Fruit fly (Drosophila melanogaster) whole organism, adult: ENCODE results near the gene CG12010.

Source experiments
- CG12768 ChIP-seq: fragments of 200-800 bp; sonication (Bioruptor generic); optimal IDR thresholded peaks from 2 replicates; lab custom pipeline; 2017; ENCODE audit warnings: missing biosample characterization, missing genetic modification characterization, mild to moderate bottlenecking, moderate library complexity, missing genetic modification reagents
- CG1620 ChIP-seq: fragments of 200-800 bp; sonication (Bioruptor generic); optimal IDR thresholded peaks from 2 replicates; lab custom pipeline; 2016; ENCODE audit warnings: missing biosample characterization, missing genetic modification characterization
- CG33017 ChIP-seq: fragments of 200-800 bp; sonication (Bioruptor generic); optimal IDR thresholded peaks from 2 replicates; lab custom pipeline; 2018; ENCODE audit warnings: missing biosample characterization, mild to moderate bottlenecking, missing genetic modification characterization, moderate library complexity
- Clk ChIP-seq: fragments of 200-800 bp; sonication (Bioruptor generic); optimal IDR thresholded peaks from 2 replicates; lab custom pipeline; 2017; ENCODE audit warnings: missing biosample characterization, missing genetic modification characterization
- cic ChIP-seq: fragments of 200-800 bp; sonication (Bioruptor generic); optimal IDR thresholded peaks from 2 replicates; lab custom pipeline; 2017; ENCODE audit warnings: missing biosample characterization, mild to moderate bottlenecking, missing genetic modification characterization, moderate library complexity
- kay ChIP-seq: fragments of 200-800 bp; sonication (Bioruptor generic); peaks from one replicate; lab custom pipeline; 2016; ENCODE audit warnings: missing biosample characterization, missing genetic modification characterization, borderline replicate concordance
- toe ChIP-seq: fragments of 200-800 bp; sonication (Bioruptor generic); optimal IDR thresholded peaks from 2 replicates; lab custom pipeline; 2016; ENCODE audit warnings: missing biosample characterization, missing genetic modification characterization

DNA sequence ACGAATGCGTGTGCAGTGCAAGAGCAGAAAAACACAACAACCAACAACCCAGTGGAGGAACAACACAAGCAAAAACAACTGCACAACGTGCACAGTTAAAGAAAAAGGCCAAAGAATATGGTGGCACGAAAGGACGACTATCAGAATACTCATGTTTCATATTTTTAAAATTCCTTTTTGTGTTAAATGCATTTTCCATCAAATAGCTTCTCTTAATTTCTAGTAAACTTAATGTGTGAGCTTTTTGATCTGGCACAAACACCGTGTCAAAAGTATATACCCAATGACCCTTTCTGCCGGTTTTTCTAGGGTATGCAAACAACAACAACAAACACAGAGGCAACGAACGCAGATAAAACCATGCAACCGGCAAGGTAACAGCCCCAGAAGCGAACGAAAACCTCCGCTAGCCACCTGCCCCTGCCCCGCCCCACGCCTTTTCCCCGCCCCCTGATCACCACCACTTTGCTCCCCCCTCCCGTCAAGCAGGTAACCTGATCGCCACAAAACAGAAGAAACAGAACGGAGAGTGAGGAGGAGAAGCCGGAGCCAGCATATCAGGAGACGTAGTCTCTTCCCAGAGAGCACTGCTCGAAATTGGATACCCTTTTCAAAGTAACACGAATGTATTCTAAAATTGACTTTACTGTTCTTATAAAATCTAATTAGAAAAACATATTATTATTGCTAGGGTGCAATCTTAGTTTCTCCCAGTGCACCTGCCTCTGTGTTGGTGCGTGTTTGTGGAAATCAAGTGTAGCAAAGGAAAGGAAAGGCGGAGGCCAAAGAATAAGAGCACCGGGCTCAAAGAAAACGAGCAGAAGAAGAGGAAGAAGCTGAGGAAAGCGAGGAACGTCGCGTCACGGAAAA is 21.0 kb downstream of the CG12010 start:
- TF ChIP-seq CG12768 (GFP tag; lab: Kevin White, UChicago) = no peak
- TF ChIP-seq kay (GFP tag; lab: Kevin White, UChicago) = no peak
- TF ChIP-seq Clk (GFP tag; lab: Kevin White, UChicago) = no peak
- no peak for TF ChIP-seq cic (GFP tag; lab: Kevin White, UChicago)
- no peak for TF ChIP-seq toe (GFP tag; lab: Kevin White, UChicago)
- TF ChIP-seq CG33017 (tag; lab: Kevin White, UChicago) = no peak
- no peak for TF ChIP-seq CG1620
